Worm (Caenorhabditis elegans) whole organism, L3 larva: Measurements from ENCODE around the gene Y46B2A.3.
"Not testable (repeated sequence)": the region's sequence is repeated elsewhere in the genome, so short reads cannot be mapped to it uniquely, and the experiment has no call there.

Experiments used
- R02D3.7 ChIP-seq: fragments of 150-350 bp; optimal IDR thresholded peaks from 2 replicates; lab custom pipeline; 2014; ENCODE audit warnings: missing biosample characterization, missing genetic modification characterization
- ZK546.5 ChIP-seq: sonication (generic microtip); optimal IDR thresholded peaks from 2 replicates; lab custom pipeline; 2017; ENCODE audit warnings: missing biosample characterization, missing genetic modification characterization
- aly-2 ChIP-seq: fragments of 150-350 bp; optimal IDR thresholded peaks from 2 replicates; lab custom pipeline; 2014; ENCODE audit warnings: missing biosample characterization, missing genetic modification characterization
- ama-1 ChIP-seq: fragments of 150-350 bp; optimal IDR thresholded peaks from 2 replicates; lab custom pipeline; 2018
- ceh-28 ChIP-seq: fragments of 150-350 bp; optimal IDR thresholded peaks from 2 replicates; lab custom pipeline; 2014; ENCODE audit warnings: missing biosample characterization, missing genetic modification reagents, missing genetic modification characterization
- ceh-82 ChIP-seq: fragments of 150-350 bp; optimal IDR thresholded peaks from 2 replicates; lab custom pipeline; 2014; ENCODE audit warnings: missing biosample characterization, missing genetic modification characterization
- egl-5 ChIP-seq: fragments of 150-350 bp; optimal IDR thresholded peaks from 2 replicates; lab custom pipeline; 2017; ENCODE audit warnings: missing biosample characterization, missing genetic modification reagents, missing genetic modification characterization, inconsistent platforms
- elt-1 ChIP-seq: fragments of 150-350 bp; optimal IDR thresholded peaks from 2 replicates; lab custom pipeline; 2014; ENCODE audit warnings: missing biosample characterization, missing genetic modification characterization
- elt-2 ChIP-seq: sonication (generic microtip); optimal IDR thresholded peaks from 2 replicates; lab custom pipeline; 2016; ENCODE audit warnings: missing genetic modification reagents, mild to moderate bottlenecking, missing genetic modification characterization, missing compliant biosample characterization
- elt-3 ChIP-seq, 3 experiments: fragments of 150-350 bp in 1 of 3; sonication (generic microtip) in 2 of 3; optimal IDR thresholded peaks; 2 replicates in 2 of 3; 4 replicates in 1 of 3; lab custom pipeline; 2014 to 2017; ENCODE audit warnings: missing biosample characterization in 3 of 3, missing genetic modification characterization in 3 of 3
- eor-1 ChIP-seq, 2 experiments: fragments of 150-350 bp; optimal IDR thresholded peaks; 2 replicates each; lab custom pipeline; 2014 to 2018; ENCODE audit warnings: missing biosample characterization in 2 of 2, missing genetic modification characterization in 2 of 2
- fkh-10 ChIP-seq: sonication (generic microtip); optimal IDR thresholded peaks from 2 replicates; lab custom pipeline; 2017; ENCODE audit warnings: missing biosample characterization, missing genetic modification reagents, missing genetic modification characterization
- hmg-11 ChIP-seq: sonication (generic microtip); optimal IDR thresholded peaks from 2 replicates; lab custom pipeline; 2016; ENCODE audit warnings: missing genetic modification characterization, missing compliant biosample characterization
- jun-1 ChIP-seq: fragments of 150-350 bp; optimal IDR thresholded peaks from 2 replicates; lab custom pipeline; 2014; ENCODE audit warnings: missing biosample characterization, missing genetic modification reagents, missing genetic modification characterization
- lin-15B ChIP-seq: fragments of 150-350 bp; optimal IDR thresholded peaks from 2 replicates; lab custom pipeline; 2014; ENCODE audit warnings: missing biosample characterization, missing genetic modification characterization
- lin-39 ChIP-seq: fragments of 150-350 bp; optimal IDR thresholded peaks from 2 replicates; lab custom pipeline; 2018; ENCODE audit warnings: missing biosample characterization, missing genetic modification reagents, missing genetic modification characterization
- mdl-1 ChIP-seq: fragments of 150-350 bp; optimal IDR thresholded peaks from 2 replicates; lab custom pipeline; 2014; ENCODE audit warnings: missing biosample characterization, missing genetic modification characterization
- nfya-1 ChIP-seq: sonication (generic microtip); optimal IDR thresholded peaks from 2 replicates; lab custom pipeline; 2017; ENCODE audit warnings: missing genetic modification characterization, mild to moderate bottlenecking, missing compliant biosample characterization, antibody characterized with exemption, moderate library complexity; ENCODE audit not compliant: insufficient read depth
- nhr-11 ChIP-seq: fragments of 150-350 bp; optimal IDR thresholded peaks from 2 replicates; lab custom pipeline; 2014; ENCODE audit warnings: missing biosample characterization, missing genetic modification characterization
- nhr-23 ChIP-seq: fragments of 150-350 bp; optimal IDR thresholded peaks from 2 replicates; lab custom pipeline; 2014; ENCODE audit warnings: missing biosample characterization, missing genetic modification reagents, missing genetic modification characterization
- nhr-25 ChIP-seq: sonication (generic microtip); optimal IDR thresholded peaks from 2 replicates; lab custom pipeline; 2017; ENCODE audit warnings: missing biosample characterization, missing genetic modification characterization
- nhr-28 ChIP-seq: fragments of 150-350 bp; optimal IDR thresholded peaks from 2 replicates; lab custom pipeline; 2014; ENCODE audit warnings: missing biosample characterization, missing genetic modification characterization
- nhr-76 ChIP-seq: fragments of 150-350 bp; sonication (generic microtip); optimal IDR thresholded peaks from 5 replicates; lab custom pipeline; 2014; ENCODE audit warnings: missing biosample characterization, missing genetic modification characterization
- nhr-77 ChIP-seq: fragments of 150-350 bp; optimal IDR thresholded peaks from 2 replicates; lab custom pipeline; 2014; ENCODE audit warnings: missing biosample characterization, missing genetic modification characterization
- pha-4 ChIP-seq: fragments of 150-350 bp; optimal IDR thresholded peaks from 2 replicates; lab custom pipeline; 2014; ENCODE audit warnings: missing biosample characterization, missing genetic modification reagents, missing genetic modification characterization
- pqm-1 ChIP-seq: fragments of 150-350 bp; optimal IDR thresholded peaks from 2 replicates; lab custom pipeline; 2017; ENCODE audit warnings: missing biosample characterization, missing genetic modification characterization, inconsistent platforms
- unc-39 ChIP-seq: sonication (generic microtip); optimal IDR thresholded peaks from 4 replicates; lab custom pipeline; 2017; ENCODE audit warnings: missing biosample characterization, missing genetic modification characterization
- zag-1 ChIP-seq: fragments of 150-350 bp; optimal IDR thresholded peaks from 2 replicates; lab custom pipeline; 2014; ENCODE audit warnings: missing biosample characterization, missing genetic modification characterization

Y46B2A.3 gene

DNA sequence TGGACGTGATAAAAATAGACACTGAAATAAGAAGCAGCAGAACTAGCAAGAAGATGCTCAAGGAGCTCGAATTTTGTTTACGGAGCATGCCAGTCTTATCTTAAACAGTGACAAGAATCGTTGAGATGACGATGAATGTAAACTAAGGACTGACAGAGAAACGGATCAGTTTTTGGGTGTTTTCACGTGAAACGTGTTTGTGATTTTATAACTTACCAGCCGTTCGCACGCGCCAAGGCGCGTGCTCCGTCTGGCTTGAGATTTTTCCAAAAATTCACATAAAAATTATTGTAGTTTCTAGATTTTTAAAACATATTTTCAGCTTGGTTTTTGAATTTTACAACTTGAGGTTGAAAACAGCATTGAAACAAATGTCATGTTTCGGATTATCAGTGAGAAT, 16.1 kb downstream of the Y46B2A.3 start, which contains the start of gene F28A10.5:
Gene F28A10.5 (minus strand): TSS at position 101 of the 400 bp plus-strand sequence.
- not testable (repeated sequence) for TF ChIP-seq nhr-28; jun-1 (tag; lab: Kevin White, UChicago); elt-3 (tag; optimal IDR thresholded peaks at IDR 0.05; lab: Kevin White, UChicago)

DNA sequence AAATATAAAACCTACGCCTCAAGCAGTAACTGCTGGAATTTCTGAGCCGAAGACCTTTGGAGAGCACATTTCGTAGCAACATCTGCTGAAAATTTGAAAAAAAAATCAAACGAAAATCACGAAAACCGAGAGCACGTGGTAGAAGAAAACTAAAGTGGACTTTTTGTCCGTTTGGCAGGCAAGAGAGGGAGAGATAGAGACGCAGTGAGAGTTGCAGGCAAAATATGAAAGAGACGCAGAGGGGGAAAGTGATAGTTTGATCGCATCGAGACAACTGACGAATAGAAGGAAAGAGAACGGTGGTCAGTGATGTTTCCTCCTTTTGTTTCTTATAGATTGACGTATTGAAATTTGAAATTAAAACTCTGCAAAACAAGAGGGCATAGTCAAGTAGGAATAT, 18.2 kb downstream of the Y46B2A.3 start, which contains the start of the genes acdh-9 and F28A10.13:
Gene acdh-9 (minus strand): TSS at position 85 of the 400 bp plus-strand sequence.
Gene F28A10.13 (plus strand): TSS at position 294 of the 400 bp plus-strand sequence.
- no peak for TF ChIP-seq ZK546.5
- TF ChIP-seq pqm-1 (tag; lab: Kevin White, UChicago), result peak; percentile 44
- TF ChIP-seq nfya-1 (tag; lab: Kevin White, UChicago), result peak; percentile 65
- TF ChIP-seq pha-4 (tag; lab: Kevin White, UChicago), result no peak
- peak; percentile 79 for TF ChIP-seq mdl-1
- TF ChIP-seq nhr-23, result peak; percentile 11
- TF ChIP-seq jun-1 (tag; lab: Kevin White, UChicago), result peak; percentile 36
- no peak for TF ChIP-seq nhr-11 (tag; lab: Kevin White, UChicago)
- peak; percentile 22 for TF ChIP-seq nhr-25 (tag; lab: Kevin White, UChicago)
- no peak for TF ChIP-seq egl-5 (tag; lab: Kevin White, UChicago)
- TF ChIP-seq elt-2, result peak; percentile 69
- peak; percentile 95 for TF ChIP-seq nhr-76 (tag; lab: Kevin White, UChicago)
- TF ChIP-seq ceh-82 (tag; lab: Kevin White, UChicago), result no peak
- no peak for TF ChIP-seq nhr-77 (tag; lab: Kevin White, UChicago)
- peak; percentile 68 for TF ChIP-seq ama-1 (lab: Kevin White, UChicago)
- peak; percentile 8 for TF ChIP-seq lin-15B
- no peak for TF ChIP-seq nhr-28

- TF ChIP-seq ceh-28 (tag; lab: Kevin White, UChicago), result no peak
These were observed 21.1 kb downstream of the Y46B2A.3 start, which contains the start of gene F28A10.7 for ce11 chrII:845618-846017. Gene F28A10.7, minus strand, starts transcription at chrII:845718.

ce11 chrII:843971-844370, 22.7 kb downstream of the Y46B2A.3 start, which contains the start of gene F28A10.4:
Gene F28A10.4, plus strand, starts transcription at chrII:844271.
- TF ChIP-seq lin-39 (tag; lab: Kevin White, UChicago), result no peak

DNA sequence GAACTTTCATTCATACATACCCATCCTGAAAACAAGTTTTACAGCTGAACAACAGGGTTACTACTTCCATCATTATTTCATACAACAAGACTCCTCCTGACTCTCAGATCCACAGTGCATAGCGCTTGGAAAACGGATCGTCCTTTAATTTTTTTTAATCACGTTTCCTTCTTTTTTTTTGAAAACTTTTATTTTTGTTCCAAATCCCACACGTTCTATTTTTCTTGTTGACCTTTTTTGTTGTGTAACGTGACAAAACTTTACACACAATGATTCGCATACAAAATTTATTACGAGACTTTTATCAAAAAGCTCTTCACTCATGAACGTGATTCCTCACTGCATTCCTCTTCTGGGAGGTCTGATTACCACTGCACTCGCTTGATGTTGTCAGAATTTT, 26.6 kb downstream of the Y46B2A.3 start, which contains the start of gene clc-33:
Gene clc-33 (plus strand): TSS at position 301 of the 400 bp plus-strand sequence.
- TF ChIP-seq lin-15B (no peak), elt-3 (tag; optimal IDR thresholded peaks at IDR 0.05; lab: Kevin White, UChicago) (no peak), eor-1 (tag; optimal IDR thresholded peaks at IDR 0.05; lab: Kevin White, UChicago) (no peak), zag-1 (tag; lab: Kevin White, UChicago) (no peak)

DNA sequence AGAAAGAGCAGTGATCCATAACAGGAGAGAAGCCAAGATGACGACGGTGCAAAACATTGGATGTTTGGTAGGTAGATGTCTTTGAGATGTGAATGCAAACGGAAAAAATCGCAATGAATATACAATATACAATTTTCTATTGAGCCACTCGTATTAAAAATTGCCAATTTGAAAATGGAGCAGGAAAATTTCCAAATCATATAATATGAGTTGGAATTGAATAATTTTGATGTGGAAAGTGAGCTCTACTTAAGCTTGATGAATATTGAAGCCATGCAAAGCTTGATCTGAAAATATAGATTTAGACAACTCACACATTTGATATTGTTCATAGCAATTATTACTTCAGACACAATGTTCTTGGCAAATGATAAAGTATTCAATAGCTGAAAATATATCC, 28.3 kb downstream of the Y46B2A.3 start, which contains the start of gene F28A10.8:
Gene F28A10.8 (minus strand): TSS at position 101 of the 400 bp plus-strand sequence.
- no peak for TF ChIP-seq nhr-28
- no peak for TF ChIP-seq hmg-11 (tag; lab: Kevin White, UChicago)
- no peak for TF ChIP-seq nhr-25 (tag; lab: Kevin White, UChicago)
- TF ChIP-seq elt-3 (tag; optimal IDR thresholded peaks at IDR 0.05; lab: Kevin White, UChicago), result no peak
- no peak for TF ChIP-seq fkh-10 (GFP tag; lab: Kevin White, UChicago)
- no peak for TF ChIP-seq R02D3.7 (tag; lab: Kevin White, UChicago)
- TF ChIP-seq zag-1 (tag; lab: Kevin White, UChicago), result no peak
- no peak for TF ChIP-seq unc-39
- TF ChIP-seq eor-1 (tag; optimal IDR thresholded peaks at IDR 0.05; lab: Kevin White, UChicago), result no peak
- TF ChIP-seq, all 47 proteins: peak for 0

DNA sequence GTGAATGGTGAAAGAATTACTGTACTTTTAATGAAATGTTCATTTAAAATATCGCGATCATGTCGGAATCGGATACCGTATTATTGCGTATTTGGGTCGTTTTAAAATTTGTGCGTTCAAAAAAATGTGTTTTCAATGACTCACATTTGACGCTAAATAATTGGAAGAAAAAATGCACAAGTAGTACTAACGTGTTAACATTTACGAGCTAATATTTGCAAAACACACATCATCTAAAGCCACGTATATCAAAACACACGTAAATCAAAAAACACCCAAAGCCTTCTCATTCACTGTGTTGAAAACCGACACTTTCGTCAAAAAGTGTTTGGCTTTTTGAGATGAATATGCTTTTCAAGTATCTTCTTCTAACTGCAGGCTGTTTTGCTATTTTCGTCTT, 41.2 kb downstream of the Y46B2A.3 start, which contains the start of gene F28A10.1:
Gene F28A10.1 (plus strand): TSS at position 301 of the 400 bp plus-strand sequence.
- TF ChIP-seq elt-1 (tag; lab: Kevin White, UChicago), result no peak
- no peak for TF ChIP-seq R02D3.7 (tag; lab: Kevin White, UChicago)
- no peak for TF ChIP-seq eor-1 (tag; optimal IDR thresholded peaks at IDR 0.05; lab: Kevin White, UChicago)
- no peak for TF ChIP-seq fkh-10 (GFP tag; lab: Kevin White, UChicago)
- TF ChIP-seq aly-2 (tag; lab: Kevin White, UChicago), result no peak
- TF ChIP-seq pqm-1 (tag; lab: Kevin White, UChicago), result no peak
- TF ChIP-seq mdl-1, result no peak
- no peak for TF ChIP-seq zag-1 (tag; lab: Kevin White, UChicago)
- no peak for TF ChIP-seq ceh-82 (tag; lab: Kevin White, UChicago)
